Fruit fly (Drosophila melanogaster) whole organism, embryonic: ENCODE data around the gene Hand.
A peak's percentile ranks its signal among the peaks of the same experiment; 100 is the strongest.

Source experiments
- B-H2 ChIP-seq: fragments of 200-800 bp; sonication (Bioruptor generic); optimal IDR thresholded peaks from 2 replicates; lab custom pipeline; 2018; ENCODE audit warnings: missing biosample characterization, mild to moderate bottlenecking, missing genetic modification characterization
- CG10147 ChIP-seq: fragments of 200-800 bp; sonication (Bioruptor generic); optimal IDR thresholded peaks from 2 replicates; lab custom pipeline; 2019; ENCODE audit warnings: missing biosample characterization, mild to moderate bottlenecking, missing genetic modification characterization, moderate library complexity
- CG11247 ChIP-seq: fragments of 200-800 bp; sonication (Bioruptor generic); IDR thresholded peaks from 2 replicates; pipeline ENCODE4 v1.3.6; 2022; ENCODE audit warnings: missing biosample characterization, missing genetic modification characterization
- CG12219 ChIP-seq: fragments of 200-800 bp; sonication (Bioruptor generic); optimal IDR thresholded peaks from 3 replicates; lab custom pipeline; 2018; ENCODE audit warnings: missing biosample characterization, mild to moderate bottlenecking, missing genetic modification characterization
- CG12299 ChIP-seq: fragments of 200-800 bp; sonication (Bioruptor generic); optimal IDR thresholded peaks from 2 replicates; lab custom pipeline; 2018; ENCODE audit warnings: missing biosample characterization, mild to moderate bottlenecking, missing genetic modification characterization
- CG13296 ChIP-seq: fragments of 200-800 bp; sonication (Bioruptor generic); optimal IDR thresholded peaks from 3 replicates; lab custom pipeline; 2018; ENCODE audit warnings: missing biosample characterization, mild to moderate bottlenecking, missing genetic modification characterization
- CG14710 ChIP-seq: fragments of 200-800 bp; sonication (Bioruptor generic); optimal IDR thresholded peaks from 3 replicates; lab custom pipeline; 2019; ENCODE audit warnings: missing biosample characterization, mild to moderate bottlenecking, missing genetic modification characterization, moderate library complexity
- CG1603 ChIP-seq: fragments of 200-800 bp; sonication (Bioruptor generic); optimal IDR thresholded peaks from 2 replicates; lab custom pipeline; 2019; ENCODE audit warnings: missing biosample characterization, mild to moderate bottlenecking, missing genetic modification characterization, moderate library complexity
- CG17802 ChIP-seq: fragments of 200-800 bp; sonication (Bioruptor generic); optimal IDR thresholded peaks from 2 replicates; lab custom pipeline; 2018; ENCODE audit warnings: missing biosample characterization, mild to moderate bottlenecking, missing genetic modification characterization, moderate library complexity
- CG1792 ChIP-seq: fragments of 200-800 bp; sonication (Bioruptor generic); optimal IDR thresholded peaks from 2 replicates; lab custom pipeline; 2016; ENCODE audit warnings: missing biosample characterization, missing genetic modification characterization
- CG18262 ChIP-seq: fragments of 200-800 bp; optimal IDR thresholded peaks from 3 replicates; lab custom pipeline; 2019; ENCODE audit warnings: missing biosample characterization, mild to moderate bottlenecking, missing genetic modification characterization, moderate library complexity
- CG18599 ChIP-seq: fragments of 200-800 bp; sonication (Bioruptor generic); optimal IDR thresholded peaks from 3 replicates; lab custom pipeline; 2017; ENCODE audit warnings: missing biosample characterization, missing genetic modification characterization, mild to moderate bottlenecking, moderate library complexity, missing genetic modification reagents
- CG2202 ChIP-seq: fragments of 200-800 bp; sonication (Bioruptor generic); optimal IDR thresholded peaks from 2 replicates; lab custom pipeline; 2018; ENCODE audit warnings: missing biosample characterization, mild to moderate bottlenecking, missing genetic modification characterization
- CG30020 ChIP-seq: fragments of 200-800 bp; optimal IDR thresholded peaks from 2 replicates; lab custom pipeline; 2019; ENCODE audit warnings: missing biosample characterization, mild to moderate bottlenecking, missing genetic modification characterization, moderate library complexity
- CG30403 ChIP-seq: fragments of 200-800 bp; sonication (Bioruptor generic); optimal IDR thresholded peaks from 3 replicates; lab custom pipeline; 2016; ENCODE audit warnings: missing biosample characterization, missing genetic modification characterization
- CG3065 ChIP-seq: fragments of 200-800 bp; sonication (Bioruptor generic); optimal IDR thresholded peaks from 2 replicates; lab custom pipeline; 2016; ENCODE audit warnings: missing biosample characterization, missing genetic modification characterization
- CG3281 ChIP-seq: fragments of 200-800 bp; sonication (Bioruptor generic); optimal IDR thresholded peaks from 3 replicates; lab custom pipeline; 2017; ENCODE audit warnings: missing biosample characterization, mild to moderate bottlenecking, missing genetic modification characterization
- CG4360 ChIP-seq: fragments of 200-800 bp; sonication (Bioruptor generic); IDR thresholded peaks from 2 replicates; pipeline ENCODE4 v1.3.6; 2022; ENCODE audit warnings: missing biosample characterization, missing genetic modification characterization
- CG4617 ChIP-seq: fragments of 200-800 bp; sonication (Bioruptor generic); optimal IDR thresholded peaks from 3 replicates; lab custom pipeline; 2016; ENCODE audit warnings: missing biosample characterization, missing genetic modification characterization, borderline replicate concordance
- CG4707 ChIP-seq: fragments of 200-800 bp; sonication (Bioruptor generic); optimal IDR thresholded peaks from 2 replicates; lab custom pipeline; 2018; ENCODE audit warnings: missing biosample characterization, mild to moderate bottlenecking, missing genetic modification characterization, moderate library complexity
- CG7357 ChIP-seq: fragments of 200-800 bp; sonication (Bioruptor generic); IDR thresholded peaks from 3 replicates; pipeline ENCODE4 v1.3.6; 2022; ENCODE audit warnings: missing biosample characterization, missing genetic modification characterization
- CG8388 ChIP-seq: fragments of 200-800 bp; sonication (Bioruptor generic); optimal IDR thresholded peaks from 2 replicates; lab custom pipeline; 2019; ENCODE audit warnings: missing biosample characterization, mild to moderate bottlenecking, missing genetic modification characterization, moderate library complexity
- CG9797 ChIP-seq: fragments of 200-800 bp; sonication (Bioruptor generic); optimal IDR thresholded peaks from 3 replicates; lab custom pipeline; 2018; ENCODE audit warnings: missing biosample characterization, mild to moderate bottlenecking, missing genetic modification characterization
- Doc3 ChIP-seq: fragments of 200-800 bp; sonication (Bioruptor generic); IDR thresholded peaks from 3 replicates; pipeline ENCODE4 v1.3.6; 2022; ENCODE audit warnings: missing biosample characterization, missing genetic modification characterization; ENCODE audit not compliant: partially characterized antibody
- Dp ChIP-seq: fragments of 200-800 bp; sonication (Bioruptor generic); optimal IDR thresholded peaks from 2 replicates; lab custom pipeline; 2018; ENCODE audit warnings: missing biosample characterization, mild to moderate bottlenecking, missing genetic modification characterization, moderate library complexity
- HLH4C ChIP-seq: fragments of 200-800 bp; sonication (Bioruptor generic); IDR thresholded peaks from 3 replicates; pipeline ENCODE4 v1.3.6; 2022; ENCODE audit warnings: missing biosample characterization, missing genetic modification characterization; ENCODE audit not compliant: partially characterized antibody
- HmgZ ChIP-seq: fragments of 200-800 bp; sonication (Bioruptor generic); optimal IDR thresholded peaks from 2 replicates; lab custom pipeline; 2018; ENCODE audit warnings: missing biosample characterization, mild to moderate bottlenecking, missing genetic modification characterization
- MTF-1 ChIP-seq: fragments of 200-800 bp; sonication (Bioruptor generic); optimal IDR thresholded peaks from 2 replicates; lab custom pipeline; 2018; ENCODE audit warnings: missing biosample characterization, mild to moderate bottlenecking, missing genetic modification characterization, borderline replicate concordance
- Med ChIP-seq: fragments of 200-800 bp; sonication (Bioruptor generic); peaks from one replicate; lab custom pipeline; 2016; ENCODE audit warnings: missing biosample characterization, missing genetic modification characterization, mild to moderate bottlenecking, inconsistent platforms, moderate library complexity
- Opbp ChIP-seq: fragments of 200-800 bp; sonication (Bioruptor generic); IDR thresholded peaks from 3 replicates; pipeline ENCODE4 v1.3.6; 2022; ENCODE audit warnings: missing biosample characterization, missing genetic modification characterization; ENCODE audit not compliant: partially characterized antibody
- Scr ChIP-seq: fragments of 200-800 bp; sonication (Bioruptor generic); IDR thresholded peaks from 2 replicates; pipeline ENCODE4 v1.3.6; 2022; ENCODE audit warnings: missing biosample characterization, missing genetic modification characterization; ENCODE audit not compliant: partially characterized antibody
- Six4 ChIP-seq: fragments of 200-800 bp; sonication (Bioruptor generic); optimal IDR thresholded peaks from 2 replicates; lab custom pipeline; 2016; ENCODE audit warnings: missing biosample characterization, missing genetic modification characterization
- ato ChIP-seq: fragments of 200-800 bp; sonication (Bioruptor generic); IDR thresholded peaks from 2 replicates; pipeline ENCODE4 v1.3.6; 2022; ENCODE audit warnings: missing biosample characterization, missing genetic modification characterization; ENCODE audit not compliant: partially characterized antibody
- bab2 ChIP-seq: fragments of 200-800 bp; sonication (Bioruptor generic); optimal IDR thresholded peaks from 2 replicates; lab custom pipeline; 2016; ENCODE audit warnings: missing biosample characterization, missing genetic modification characterization
- bcd ChIP-seq: fragments of 200-800 bp; sonication (Bioruptor generic); optimal IDR thresholded peaks from 2 replicates; lab custom pipeline; 2017; ENCODE audit warnings: missing biosample characterization, mild to moderate bottlenecking, missing genetic modification characterization
- dpn ChIP-seq, 2 experiments: fragments of 200-800 bp; sonication (Bioruptor generic); optimal IDR thresholded peaks; 3 replicates each; lab custom pipeline; 2016; ENCODE audit warnings: missing biosample characterization in 2 of 2, missing genetic modification characterization in 2 of 2
- fru ChIP-seq: fragments of >200 bp; optimal IDR thresholded peaks from 2 replicates; lab custom pipeline; 2017
- hb ChIP-seq: fragments of 200-800 bp; sonication (Bioruptor generic); IDR thresholded peaks from 3 replicates; pipeline ENCODE4 v1.3.6; 2022; ENCODE audit warnings: missing biosample characterization, missing genetic modification characterization; ENCODE audit not compliant: partially characterized antibody
- inv ChIP-seq: fragments of 200-800 bp; sonication (Bioruptor generic); IDR thresholded peaks from 2 replicates; pipeline ENCODE4 v1.3.6; 2022; ENCODE audit warnings: missing biosample characterization, missing genetic modification characterization; ENCODE audit not compliant: partially characterized antibody
- kah ChIP-seq: fragments of 200-800 bp; sonication (Bioruptor generic); optimal IDR thresholded peaks from 2 replicates; lab custom pipeline; 2018; ENCODE audit warnings: missing biosample characterization, mild to moderate bottlenecking, missing genetic modification characterization
- nerfin-2 ChIP-seq: fragments of 200-800 bp; sonication (Bioruptor generic); IDR thresholded peaks from 2 replicates; pipeline ENCODE4 v1.3.6; 2022; ENCODE audit warnings: missing biosample characterization, missing genetic modification characterization; ENCODE audit not compliant: partially characterized antibody
- nom ChIP-seq: fragments of 200-800 bp; sonication (Bioruptor generic); optimal IDR thresholded peaks from 2 replicates; lab custom pipeline; 2017; ENCODE audit warnings: missing biosample characterization, missing genetic modification characterization, mild to moderate bottlenecking, moderate library complexity, missing genetic modification reagents
- odd ChIP-seq: fragments of 200-800 bp; sonication (Bioruptor generic); optimal IDR thresholded peaks from 2 replicates; lab custom pipeline; 2017; ENCODE audit warnings: missing biosample characterization, mild to moderate bottlenecking, missing genetic modification characterization
- pzg ChIP-seq: fragments of 200-800 bp; sonication (Bioruptor generic); optimal IDR thresholded peaks from 3 replicates; lab custom pipeline; 2018; ENCODE audit warnings: missing biosample characterization, mild to moderate bottlenecking, missing genetic modification characterization, moderate library complexity
- sna ChIP-seq: fragments of 200-800 bp; sonication (Bioruptor generic); IDR thresholded peaks from 2 replicates; pipeline ENCODE4 v1.3.6; 2022; ENCODE audit warnings: missing biosample characterization, missing genetic modification characterization; ENCODE audit not compliant: partially characterized antibody
- tna ChIP-seq: fragments of 200-800 bp; sonication (Bioruptor generic); IDR thresholded peaks from 2 replicates; pipeline ENCODE4 v1.3.6; 2022; ENCODE audit warnings: missing biosample characterization, missing genetic modification characterization; ENCODE audit not compliant: partially characterized antibody
- trem ChIP-seq: fragments of 200-800 bp; optimal IDR thresholded peaks from 3 replicates; lab custom pipeline; 2019; ENCODE audit warnings: missing biosample characterization, mild to moderate bottlenecking, missing genetic modification characterization, moderate library complexity
- vnd ChIP-seq: fragments of 200-800 bp; sonication (Bioruptor generic); IDR thresholded peaks from 3 replicates; pipeline ENCODE4 v1.3.6; 2022; ENCODE audit warnings: missing biosample characterization, missing genetic modification characterization; ENCODE audit not compliant: partially characterized antibody
- vvl ChIP-seq: fragments of 200-800 bp; sonication (Bioruptor generic); IDR thresholded peaks from 2 replicates; pipeline ENCODE4 v1.3.6; 2022; ENCODE audit warnings: missing biosample characterization, missing genetic modification characterization

Hand gene

DNA sequence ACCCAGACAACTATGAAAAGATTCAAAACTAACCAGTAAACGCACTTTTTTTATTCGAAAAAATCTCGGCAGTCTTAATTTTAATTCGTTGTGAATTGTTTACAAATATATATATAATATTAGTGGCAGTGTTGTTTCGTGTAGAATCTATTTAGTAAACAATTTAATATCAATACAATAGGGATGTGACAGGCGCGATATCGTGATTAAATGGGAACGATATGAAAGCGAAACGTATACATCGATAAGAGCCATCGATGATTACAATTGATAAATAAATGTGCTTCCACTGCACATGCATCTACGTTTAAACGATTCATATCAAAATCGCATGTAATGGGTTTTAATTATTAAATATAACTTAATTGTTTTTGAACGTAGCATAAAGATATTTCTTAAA lies 17.8 kb downstream of the Hand start (continued):
- TF ChIP-seq odd (GFP tag; lab: Kevin White, UChicago) (no peak), sna (peak; percentile 79), fru (lab: Kevin White, UChicago) (no peak), CG18599 (no peak), HmgZ (tag; lab: Kevin White, UChicago) (peak; percentile 7), Dp (GFP tag; lab: Kevin White, UChicago) (peak; percentile 27), Six4 (GFP tag; lab: Kevin White, UChicago) (no peak), CG18262 (tag; lab: Kevin White, UChicago) (no peak), CG4617 (GFP tag; lab: Kevin White, UChicago) (peak; percentile 43), CG3281 (no peak), vnd (GFP tag; lab: Robert Waterston, UW) (peak; percentile 88), hb (peak; percentile 82), CG17802 (peak; percentile 59), HLH4C (GFP tag; lab: Robert Waterston, UW) (peak; percentile 87), CG10147 (no peak), dpn (GFP tag; optimal IDR thresholded peaks at IDR 0.05; lab: Kevin White, UChicago) (no peak), CG4707 (no peak), kah (no peak), Med (GFP tag; lab: Kevin White, UChicago) (peak; percentile 46), Doc3 (peak; percentile 68), CG9797 (GFP tag; lab: Kevin White, UChicago) (no peak), Opbp (GFP tag; lab: Robert Waterston, UW) (peak; percentile 96), CG3065 (GFP tag; lab: Kevin White, UChicago) (no peak), CG4360 (no peak), CG2202 (no peak), Scr (peak; percentile 89), CG30020 (tag; lab: Kevin White, UChicago) (peak; percentile 96), CG1603 (tag; lab: Kevin White, UChicago) (peak; percentile 90), ato (GFP tag; lab: Robert Waterston, UW) (peak; percentile 92), CG1792 (GFP tag; lab: Kevin White, UChicago) (no peak), MTF-1 (GFP tag; lab: Kevin White, UChicago) (no peak), bab2 (no peak), inv (peak; percentile 93), nerfin-2 (GFP tag; lab: Robert Waterston, UW) (peak; percentile 78), trem (tag; lab: Kevin White, UChicago) (peak; percentile 66), CG12219 (no peak), CG8388 (GFP tag; lab: Kevin White, UChicago) (no peak), tna (GFP tag; lab: Robert Waterston, UW) (peak; percentile 89), CG13296 (GFP tag; lab: Kevin White, UChicago) (no peak), vvl (GFP tag; lab: Robert Waterston, UW) (no peak), B-H2 (GFP tag; lab: Kevin White, UChicago) (peak; percentile 9), CG7357 (GFP tag; lab: Robert Waterston, UW) (peak; percentile 93), bcd (GFP tag; lab: Kevin White, UChicago) (no peak), pzg (GFP tag; lab: Kevin White, UChicago) (peak; percentile 75), CG14710 (tag; lab: Kevin White, UChicago) (no peak), nom (GFP tag; lab: Kevin White, UChicago) (no peak), CG30403 (no peak), CG11247 (GFP tag; lab: Robert Waterston, UW) (no peak), CG12299 (peak; percentile 38)
